Worm (Caenorhabditis elegans) whole organism, mixed stage, embryonic: ENCODE measurements around the gene T02B11.9.

Experiments
- bed-3 ChIP-seq: fragments of 200-800 bp; sonication (Bioruptor generic); optimal IDR thresholded peaks from 3 replicates; lab custom pipeline; 2018; ENCODE audit warnings: mild to moderate bottlenecking, missing genetic modification characterization, moderate library complexity, missing compliant biosample characterization
- ceh-83 ChIP-seq: fragments of 200-800 bp; sonication (Bioruptor generic); optimal IDR thresholded peaks from 2 replicates; lab custom pipeline; 2018; ENCODE audit warnings: mild to moderate bottlenecking, missing genetic modification characterization, missing compliant biosample characterization
- elt-1 ChIP-seq: sonication (generic microtip); optimal IDR thresholded peaks from 2 replicates; lab custom pipeline; 2017; ENCODE audit warnings: missing genetic modification characterization, mild to moderate bottlenecking, missing compliant biosample characterization, antibody characterized with exemption, moderate library complexity, borderline replicate concordance; ENCODE audit not compliant: insufficient read depth
- lin-13 ChIP-seq: fragments of 150-350 bp; optimal IDR thresholded peaks from 2 replicates; lab custom pipeline; 2014; ENCODE audit warnings: missing biosample characterization, missing genetic modification characterization
- nhr-12 ChIP-seq: fragments of 150-350 bp; optimal IDR thresholded peaks from 2 replicates; lab custom pipeline; 2014; ENCODE audit warnings: missing biosample characterization, missing genetic modification characterization
- nhr-2 ChIP-seq: fragments of 150-350 bp; optimal IDR thresholded peaks from 2 replicates; lab custom pipeline; 2014; ENCODE audit warnings: missing biosample characterization, missing genetic modification characterization
- nhr-28 ChIP-seq: fragments of 150-350 bp; optimal IDR thresholded peaks from 2 replicates; lab custom pipeline; 2014; ENCODE audit warnings: missing biosample characterization, missing genetic modification characterization
- nhr-76 ChIP-seq: sonication (generic microtip); optimal IDR thresholded peaks from 2 replicates; lab custom pipeline; 2017; ENCODE audit warnings: missing biosample characterization, missing genetic modification characterization
- pha-4 ChIP-seq: fragments of 150-350 bp; optimal IDR thresholded peaks from 2 replicates; lab custom pipeline; 2018; ENCODE audit warnings: missing biosample characterization, missing genetic modification reagents, missing genetic modification characterization
- snpc-4 ChIP-seq: fragments of 150-350 bp; optimal IDR thresholded peaks from 2 replicates; lab custom pipeline; 2014; ENCODE audit warnings: missing biosample characterization, missing genetic modification characterization
- unc-62 ChIP-seq: fragments of 150-350 bp; optimal IDR thresholded peaks from 2 replicates; lab custom pipeline; 2014; ENCODE audit warnings: missing biosample characterization, missing genetic modification reagents, missing genetic modification characterization
- ztf-11 ChIP-seq: fragments of 150-350 bp; optimal IDR thresholded peaks from 2 replicates; lab custom pipeline; 2014; ENCODE audit warnings: missing biosample characterization, missing genetic modification characterization

ce11 chrV:852184-852583, 23.9 kb upstream of the T02B11.9 start, which contains the start of gene K09C6.3:
- TF ChIP-seq ztf-11 (tag; lab: Kevin White, UChicago) (no peak), elt-1 (tag; lab: Kevin White, UChicago) (no peak), nhr-12 (tag; lab: Kevin White, UChicago) (no peak), unc-62 (GFP tag; lab: Kevin White, UChicago) (no peak), nhr-28 (no peak), nhr-76 (tag; lab: Kevin White, UChicago) (no peak), ceh-83 (GFP tag; lab: Kevin White, UChicago) (no peak), bed-3 (no peak), nhr-2 (tag; lab: Kevin White, UChicago) (no peak), lin-13 (tag; lab: Kevin White, UChicago) (no peak), pha-4 (tag; lab: Kevin White, UChicago) (no peak), snpc-4 (no peak)
